Worm (Caenorhabditis elegans) whole organism, young adult: ENCODE data around the gene W04G3.7.

ENCODE experiments used
- B0336.3 ChIP-seq: fragments of 200-800 bp; sonication (Bioruptor generic); IDR thresholded peaks from 2 replicates; pipeline ENCODE4 v1.3.6; 2022; ENCODE audit warnings: missing genetic modification characterization, missing compliant biosample characterization
- F10E7.11 ChIP-seq: sonication (generic microtip); optimal IDR thresholded peaks from 2 replicates; lab custom pipeline; 2017; ENCODE audit warnings: mild to moderate bottlenecking, missing genetic modification characterization, moderate library complexity, missing compliant biosample characterization
- F22D6.2 ChIP-seq: sonication (generic microtip); optimal IDR thresholded peaks from 2 replicates; lab custom pipeline; 2016; ENCODE audit warnings: mild to moderate bottlenecking, missing genetic modification characterization, missing compliant biosample characterization
- F37B4.10 ChIP-seq: fragments of 200-800 bp; sonication (Bioruptor generic); IDR thresholded peaks from 2 replicates; pipeline ENCODE4 v1.3.6; 2022; ENCODE audit warnings: missing genetic modification characterization, missing compliant biosample characterization
- F39B2.1 ChIP-seq: fragments of 200-800 bp; sonication (Bioruptor generic); IDR thresholded peaks from 2 replicates; pipeline ENCODE4 v1.3.6; 2022; ENCODE audit warnings: missing genetic modification reagents, missing genetic modification characterization, missing compliant biosample characterization
- F52B5.7 ChIP-seq: sonication (generic microtip); optimal IDR thresholded peaks from 2 replicates; lab custom pipeline; 2016; ENCODE audit warnings: mild to moderate bottlenecking, missing genetic modification characterization, missing compliant biosample characterization
- F57C9.4 ChIP-seq: sonication (generic microtip); optimal IDR thresholded peaks from 2 replicates; lab custom pipeline; 2017; ENCODE audit warnings: mild to moderate bottlenecking, missing genetic modification characterization, missing compliant biosample characterization
- K11D2.4 ChIP-seq: fragments of 200-800 bp; sonication (Bioruptor generic); IDR thresholded peaks from 2 replicates; pipeline ENCODE4 v1.3.6; 2022; ENCODE audit warnings: missing genetic modification reagents, missing genetic modification characterization, missing compliant biosample characterization
- K12H6.12 ChIP-seq: fragments of 200-800 bp; sonication (Bioruptor generic); optimal IDR thresholded peaks from 2 replicates; lab custom pipeline; 2018; ENCODE audit warnings: mild to moderate bottlenecking, missing genetic modification characterization, missing compliant biosample characterization
- T07F8.4 ChIP-seq: sonication (generic microtip); optimal IDR thresholded peaks from 2 replicates; lab custom pipeline; 2016; ENCODE audit warnings: mild to moderate bottlenecking, missing genetic modification characterization, moderate library complexity, missing compliant biosample characterization
- T26A5.8 ChIP-seq: sonication (generic microtip); optimal IDR thresholded peaks from 2 replicates; lab custom pipeline; 2016; ENCODE audit warnings: missing genetic modification characterization, missing compliant biosample characterization
- Y53G8AR.9 ChIP-seq: fragments of 200-800 bp; sonication (Bioruptor generic); conservative IDR thresholded peaks from 2 replicates; pipeline ENCODE4 v1.3.6; 2022; ENCODE audit warnings: missing genetic modification reagents, missing genetic modification characterization, missing compliant biosample characterization
- Y67H2A.10 ChIP-seq: fragments of 200-800 bp; sonication (Bioruptor generic); conservative IDR thresholded peaks from 2 replicates; pipeline ENCODE4 v1.3.6; 2022; ENCODE audit warnings: missing genetic modification reagents, missing genetic modification characterization, missing compliant biosample characterization
- Y79H2A.3 ChIP-seq: fragments of 200-800 bp; sonication (Bioruptor generic); conservative IDR thresholded peaks from 2 replicates; pipeline ENCODE4 v1.3.6; 2022; ENCODE audit warnings: missing genetic modification reagents, missing genetic modification characterization, missing compliant biosample characterization
- ama-1 ChIP-seq, 3 experiments: fragments of 150-350 bp in 1 of 3; sonication (generic microtip) in 2 of 3; optimal IDR thresholded peaks; 2 replicates each; lab custom pipeline; 2014 to 2018; ENCODE audit warnings: missing biosample characterization in 2 of 3, missing genetic modification characterization in 2 of 3, missing genetic modification reagents in 2 of 3
- ccch-3 ChIP-seq: fragments of 200-800 bp; sonication (Bioruptor generic); optimal IDR thresholded peaks from 2 replicates; lab custom pipeline; 2018; ENCODE audit warnings: mild to moderate bottlenecking, missing genetic modification characterization, missing compliant biosample characterization
- die-1 ChIP-seq: sonication (generic microtip); optimal IDR thresholded peaks from 2 replicates; lab custom pipeline; 2016; ENCODE audit warnings: missing genotype, mild to moderate bottlenecking, missing genetic modification characterization, missing compliant biosample characterization
- dpff-1 ChIP-seq: sonication (generic microtip); optimal IDR thresholded peaks from 2 replicates; lab custom pipeline; 2017; ENCODE audit warnings: mild to moderate bottlenecking, missing genetic modification characterization, missing compliant biosample characterization
- efl-1 ChIP-seq: fragments of 150-350 bp; optimal IDR thresholded peaks from 2 replicates; lab custom pipeline; 2014; ENCODE audit warnings: missing biosample characterization, missing genetic modification reagents, missing genetic modification characterization
- egl-44 ChIP-seq: fragments of 200-800 bp; sonication (Bioruptor generic); IDR thresholded peaks from 2 replicates; pipeline ENCODE4 v1.3.6; 2022; ENCODE audit warnings: missing genetic modification reagents, missing genetic modification characterization, missing compliant biosample characterization
- ekl-4 ChIP-seq: fragments of 200-800 bp; sonication (Bioruptor generic); IDR thresholded peaks from 2 replicates; pipeline ENCODE4 v1.3.6; 2022; ENCODE audit warnings: missing genetic modification reagents, missing genetic modification characterization, missing compliant biosample characterization
- ets-4 ChIP-seq: fragments of 200-800 bp; sonication (Bioruptor generic); optimal IDR thresholded peaks from 2 replicates; lab custom pipeline; 2018; ENCODE audit warnings: mild to moderate bottlenecking, missing genetic modification characterization, missing compliant biosample characterization
- hlh-26 ChIP-seq: fragments of 200-800 bp; sonication (Bioruptor generic); conservative IDR thresholded peaks from 2 replicates; pipeline ENCODE4 v1.3.6; 2022; ENCODE audit warnings: missing genetic modification reagents, missing genetic modification characterization, missing compliant biosample characterization
- hrde-1 ChIP-seq: sonication (generic microtip); optimal IDR thresholded peaks from 2 replicates; lab custom pipeline; 2016; ENCODE audit warnings: missing genetic modification characterization, mild to moderate bottlenecking, missing compliant biosample characterization, moderate library complexity, missing genotype, missing genetic modification reagents, borderline replicate concordance
- lag-1 ChIP-seq: fragments of 200-800 bp; sonication (Bioruptor generic); IDR thresholded peaks from 2 replicates; pipeline ENCODE4 v1.3.6; 2022; ENCODE audit warnings: missing genetic modification reagents, missing genetic modification characterization, missing compliant biosample characterization
- lin-35 ChIP-seq, 3 experiments: fragments of 150-350 bp in 2 of 3; sonication (generic microtip) in 1 of 3; optimal IDR thresholded peaks; 2 replicates each; lab custom pipeline; 2014 to 2018; ENCODE audit warnings: missing biosample characterization in 3 of 3, missing genetic modification characterization in 3 of 3, missing genetic modification reagents in 3 of 3
- lir-1 ChIP-seq: fragments of 200-800 bp; sonication (Bioruptor generic); conservative IDR thresholded peaks from 2 replicates; pipeline ENCODE4 v1.3.6; 2022; ENCODE audit warnings: missing genetic modification reagents, missing genetic modification characterization, missing compliant biosample characterization
- madf-10 ChIP-seq: sonication (generic microtip); optimal IDR thresholded peaks from 2 replicates; lab custom pipeline; 2016; ENCODE audit warnings: mild to moderate bottlenecking, missing genetic modification characterization, missing compliant biosample characterization
- nfya-2 ChIP-seq: fragments of 200-800 bp; sonication (Bioruptor generic); IDR thresholded peaks from 2 replicates; pipeline ENCODE4 v1.3.6; 2022; ENCODE audit warnings: missing genetic modification reagents, missing genetic modification characterization, missing compliant biosample characterization
- nfyb-1 ChIP-seq: fragments of 200-800 bp; sonication (Bioruptor generic); IDR thresholded peaks from 2 replicates; pipeline ENCODE4 v1.3.6; 2022; ENCODE audit warnings: missing genetic modification reagents, missing genetic modification characterization, missing compliant biosample characterization
- nhr-179 ChIP-seq: sonication (generic microtip); optimal IDR thresholded peaks from 2 replicates; lab custom pipeline; 2016; ENCODE audit warnings: mild to moderate bottlenecking, missing genetic modification characterization, missing compliant biosample characterization
- nhr-27 ChIP-seq: fragments of 200-800 bp; sonication (Bioruptor generic); optimal IDR thresholded peaks from 2 replicates; lab custom pipeline; 2018; ENCODE audit warnings: mild to moderate bottlenecking, missing genetic modification characterization, moderate library complexity, missing compliant biosample characterization
- nhr-80 ChIP-seq: sonication (generic microtip); optimal IDR thresholded peaks from 2 replicates; lab custom pipeline; 2016; ENCODE audit warnings: missing genetic modification characterization, missing compliant biosample characterization
- sea-2 ChIP-seq: fragments of 200-800 bp; sonication (Bioruptor generic); IDR thresholded peaks from 2 replicates; pipeline ENCODE4 v1.3.6; 2022; ENCODE audit warnings: missing genetic modification characterization, missing compliant biosample characterization
- snpc-1.1 ChIP-seq: sonication (generic microtip); optimal IDR thresholded peaks from 2 replicates; lab custom pipeline; 2017; ENCODE audit warnings: missing genetic modification characterization, mild to moderate bottlenecking, missing compliant biosample characterization, antibody characterized with exemption, moderate library complexity, missing genotype, missing genetic modification reagents; ENCODE audit not compliant: insufficient read depth
- snpc-4 ChIP-seq, 5 experiments: fragments of 150-350 bp in 1 of 5; sonication (generic microtip) in 4 of 5; optimal IDR thresholded peaks; 2 replicates each; lab custom pipeline; 2014 to 2018; ENCODE audit warnings: missing genetic modification characterization in 5 of 5, missing biosample characterization in 3 of 5, antibody characterized with exemption in 2 of 5, mild to moderate bottlenecking in 2 of 5, missing compliant biosample characterization in 2 of 5, missing genotype in 2 of 5, moderate library complexity in 2 of 5, missing genetic modification reagents in 1 of 5
- tbx-9 ChIP-seq: sonication (generic microtip); optimal IDR thresholded peaks from 2 replicates; lab custom pipeline; 2016; ENCODE audit warnings: borderline replicate concordance, missing genetic modification characterization, inconsistent platforms, missing compliant biosample characterization
- zfh-2 ChIP-seq: fragments of 200-800 bp; sonication (Bioruptor generic); conservative IDR thresholded peaks from 2 replicates; pipeline ENCODE4 v1.3.6; 2022; ENCODE audit warnings: missing genetic modification reagents, missing genetic modification characterization, missing compliant biosample characterization
- ztf-22 ChIP-seq: fragments of 200-800 bp; sonication (Bioruptor generic); optimal IDR thresholded peaks from 2 replicates; lab custom pipeline; 2018; ENCODE audit warnings: mild to moderate bottlenecking, missing genetic modification characterization, moderate library complexity, missing compliant biosample characterization
- ztf-28 ChIP-seq: fragments of 200-800 bp; sonication (Bioruptor generic); IDR thresholded peaks from 2 replicates; pipeline ENCODE4 v1.3.6; 2022; ENCODE audit warnings: missing genetic modification reagents, missing genetic modification characterization, missing compliant biosample characterization
- ztf-3 ChIP-seq: fragments of 200-800 bp; sonication (Bioruptor generic); optimal IDR thresholded peaks from 2 replicates; lab custom pipeline; 2018; ENCODE audit warnings: mild to moderate bottlenecking, missing genetic modification characterization, missing compliant biosample characterization

Gene W04G3.7

ce11 chrX:11072701-11073100 lies 12.4 kb downstream of the W04G3.7 start:
- no peak for TF ChIP-seq F37B4.10 (GFP tag; lab: Robert Waterston, UW)
- no peak for TF ChIP-seq F52B5.7 (tag; lab: Kevin White, UChicago)
- no peak for TF ChIP-seq efl-1
- no peak for TF ChIP-seq nfya-2 (GFP tag; lab: Robert Waterston, UW)
- TF ChIP-seq F39B2.1 (GFP tag; lab: Robert Waterston, UW): no peak
- TF ChIP-seq ztf-22 (GFP tag; lab: Kevin White, UChicago): no peak
- TF ChIP-seq nhr-179: no peak
- TF ChIP-seq Y79H2A.3 (GFP tag; lab: Robert Waterston, UW): no peak
- TF ChIP-seq hrde-1 (tag; lab: Kevin White, UChicago): no peak
- no peak for TF ChIP-seq ama-1 (optimal IDR thresholded peaks at IDR 0.05; lab: Kevin White, UChicago)
- TF ChIP-seq ama-1 (GFP tag; optimal IDR thresholded peaks at IDR 0.05; lab: Kevin White, UChicago): no peak
- no peak for TF ChIP-seq hlh-26 (GFP tag; lab: Robert Waterston, UW)
- TF ChIP-seq, all 124 proteins: peak for 0

DNA sequence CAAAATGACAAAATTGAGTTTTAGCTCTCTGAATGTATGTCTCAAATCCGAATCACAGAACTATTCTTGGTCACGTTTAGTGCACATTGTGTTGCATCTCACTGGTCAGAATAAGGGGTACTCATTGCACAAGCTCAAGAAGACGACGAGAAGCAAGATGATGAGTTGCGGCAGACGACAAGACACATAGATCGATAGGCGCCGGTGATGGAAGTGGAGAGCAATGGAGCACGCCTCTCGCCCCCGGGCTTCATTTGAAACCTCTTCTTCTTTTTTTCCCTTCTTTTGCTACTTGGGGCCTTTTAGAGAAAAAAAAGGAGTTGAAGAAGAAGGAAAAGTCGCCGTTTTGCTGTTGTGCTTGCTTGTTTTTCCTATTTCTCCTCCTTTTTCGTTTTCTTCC lies 16.7 kb downstream of the W04G3.7 start, which contains the start of gene apt-9:
apt-9 (plus strand) TSS at position 194 of the 400 bp plus-strand sequence.
- TF ChIP-seq K12H6.12 (tag; lab: Kevin White, UChicago) (peak; percentile 20), snpc-4 (GFP tag; optimal IDR thresholded peaks at IDR 0.05; lab: Kevin White, UChicago) (no peak), snpc-4 (tag; optimal IDR thresholded peaks at IDR 0.05; lab: Kevin White, UChicago) (no peak), zfh-2 (GFP tag; lab: Robert Waterston, UW) (peak; percentile 59)
- TF ChIP-seq, all 124 proteins: peak for 2

DNA sequence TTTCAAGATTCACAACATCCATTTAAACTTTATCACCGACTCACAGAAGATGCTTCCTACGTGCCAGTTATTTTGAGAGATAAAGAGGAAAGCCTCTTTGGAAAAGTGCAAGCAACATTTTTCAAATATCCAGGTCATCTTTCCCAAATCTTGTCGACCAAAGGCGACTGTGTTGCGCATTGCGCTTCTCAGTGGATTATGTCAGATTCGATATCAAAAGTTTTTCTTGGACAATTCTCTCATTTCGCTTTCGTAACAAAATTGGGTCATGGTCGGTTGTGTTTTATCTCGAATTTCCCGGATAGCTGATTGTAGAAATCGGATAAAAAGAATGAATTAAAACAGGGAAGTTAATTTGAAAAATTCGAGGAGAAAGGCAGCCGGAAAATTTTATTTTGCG lies 17.8 kb downstream of the W04G3.7 start:
- no peak for TF ChIP-seq lag-1 (GFP tag; lab: Robert Waterston, UW)
- no peak for TF ChIP-seq ekl-4 (GFP tag; lab: Robert Waterston, UW)
- TF ChIP-seq ccch-3 (GFP tag; lab: Kevin White, UChicago): no peak
- TF ChIP-seq K11D2.4 (GFP tag; lab: Robert Waterston, UW): no peak
- no peak for TF ChIP-seq lir-1 (GFP tag; lab: Robert Waterston, UW)
- TF ChIP-seq die-1 (tag; lab: Kevin White, UChicago): no peak
- TF ChIP-seq snpc-1.1 (tag; lab: Kevin White, UChicago): no peak
- no peak for TF ChIP-seq ztf-3 (GFP tag; lab: Kevin White, UChicago)
- TF ChIP-seq lin-35 (GFP tag; optimal IDR thresholded peaks at IDR 0.05; lab: Kevin White, UChicago): no peak
- TF ChIP-seq zfh-2 (GFP tag; lab: Robert Waterston, UW): no peak
- TF ChIP-seq, all 124 proteins: peak for 0

- TF ChIP-seq dpff-1 (tag; lab: Kevin White, UChicago): no peak
- TF ChIP-seq tbx-9 (tag; lab: Kevin White, UChicago): no peak
- TF ChIP-seq ama-1 (optimal IDR thresholded peaks at IDR 0.05; lab: Kevin White, UChicago): no peak
- no peak for TF ChIP-seq ama-1 (GFP tag; optimal IDR thresholded peaks at IDR 0.05; lab: Kevin White, UChicago)
- no peak for TF ChIP-seq T26A5.8
- no peak for TF ChIP-seq Y67H2A.10 (GFP tag; lab: Robert Waterston, UW)
- TF ChIP-seq F39B2.1 (GFP tag; lab: Robert Waterston, UW): no peak
- TF ChIP-seq ztf-28 (GFP tag; lab: Robert Waterston, UW): no peak
These were observed 20.3 kb downstream of the W04G3.7 start, which contains the start of gene lpr-4 for ce11 chrX:11064799-11065198. lpr-4 (plus strand) TSS chrX:11065126.

ce11 chrX:11061904-11062303 lies 23.2 kb downstream of the W04G3.7 start, which contains the start of gene lpr-5:
lpr-5 (plus strand) TSS chrX:11062123.
- no peak for TF ChIP-seq T07F8.4
- TF ChIP-seq F10E7.11: no peak
- no peak for TF ChIP-seq egl-44
- no peak for TF ChIP-seq ets-4 (GFP tag; lab: Kevin White, UChicago)
- TF ChIP-seq nfyb-1 (GFP tag; lab: Robert Waterston, UW): no peak
- TF ChIP-seq efl-1: no peak
- TF ChIP-seq F57C9.4 (tag; lab: Kevin White, UChicago): no peak
- no peak for TF ChIP-seq ztf-3 (GFP tag; lab: Kevin White, UChicago)
- no peak for TF ChIP-seq madf-10 (tag; lab: Kevin White, UChicago)
- TF ChIP-seq sea-2 (GFP tag; lab: Robert Waterston, UW): no peak
- TF ChIP-seq B0336.3 (GFP tag; lab: Robert Waterston, UW): no peak
- TF ChIP-seq nhr-80 (tag; lab: Kevin White, UChicago): no peak
- no peak for TF ChIP-seq Y53G8AR.9 (GFP tag; lab: Robert Waterston, UW)
- no peak for TF ChIP-seq F22D6.2 (tag; lab: Kevin White, UChicago)
- no peak for TF ChIP-seq nhr-27 (tag; lab: Kevin White, UChicago)
- no peak for TF ChIP-seq lir-1 (GFP tag; lab: Robert Waterston, UW)
